Fruit fly (Drosophila melanogaster) whole organism, adult: ENCODE data around the gene Usp1.

Source experiments
- CG11617 ChIP-seq: fragments of 200-800 bp; sonication (Bioruptor generic); optimal IDR thresholded peaks from 2 replicates; lab custom pipeline; 2017; ENCODE audit warnings: mild to moderate bottlenecking, missing biosample characterization, missing genetic modification reagents, missing genetic modification characterization
- CG12768 ChIP-seq: fragments of 200-800 bp; sonication (Bioruptor generic); optimal IDR thresholded peaks from 2 replicates; lab custom pipeline; 2017; ENCODE audit warnings: missing biosample characterization, missing genetic modification characterization, mild to moderate bottlenecking, moderate library complexity, missing genetic modification reagents
- CG14711 ChIP-seq: fragments of 200-800 bp; sonication (Bioruptor generic); optimal IDR thresholded peaks from 2 replicates; lab custom pipeline; 2018; ENCODE audit warnings: missing biosample characterization, mild to moderate bottlenecking, missing genetic modification characterization, moderate library complexity
- CG1620 ChIP-seq: fragments of 200-800 bp; sonication (Bioruptor generic); optimal IDR thresholded peaks from 2 replicates; lab custom pipeline; 2016; ENCODE audit warnings: missing biosample characterization, missing genetic modification characterization
- CG33017 ChIP-seq: fragments of 200-800 bp; sonication (Bioruptor generic); optimal IDR thresholded peaks from 2 replicates; lab custom pipeline; 2018; ENCODE audit warnings: missing biosample characterization, mild to moderate bottlenecking, missing genetic modification characterization, moderate library complexity
- CG5204 ChIP-seq: fragments of 200-800 bp; sonication (Bioruptor generic); optimal IDR thresholded peaks from 2 replicates; lab custom pipeline; 2016; ENCODE audit warnings: missing biosample characterization, missing genetic modification characterization
- CG7045 ChIP-seq: fragments of 200-800 bp; sonication (Bioruptor generic); optimal IDR thresholded peaks from 2 replicates; lab custom pipeline; 2017; ENCODE audit warnings: missing biosample characterization, mild to moderate bottlenecking, missing genetic modification characterization
- CG7101 ChIP-seq: fragments of 200-800 bp; sonication (Bioruptor generic); optimal IDR thresholded peaks from 2 replicates; lab custom pipeline; 2018; ENCODE audit warnings: missing biosample characterization, mild to moderate bottlenecking, missing genetic modification characterization, moderate library complexity
- Clk ChIP-seq: fragments of 200-800 bp; sonication (Bioruptor generic); optimal IDR thresholded peaks from 2 replicates; lab custom pipeline; 2017; ENCODE audit warnings: missing biosample characterization, missing genetic modification characterization
- Crg-1 ChIP-seq: fragments of 200-800 bp; sonication (Bioruptor generic); optimal IDR thresholded peaks from 2 replicates; lab custom pipeline; 2016; ENCODE audit warnings: missing biosample characterization, missing genetic modification characterization
- Hr96 ChIP-seq: fragments of 200-800 bp; sonication (Bioruptor generic); optimal IDR thresholded peaks from 2 replicates; lab custom pipeline; 2016; ENCODE audit warnings: missing biosample characterization, missing genetic modification characterization
- Mnt ChIP-seq: fragments of 200-800 bp; sonication (Bioruptor generic); optimal IDR thresholded peaks from 2 replicates; lab custom pipeline; 2016; ENCODE audit warnings: missing biosample characterization, mild to moderate bottlenecking, missing genetic modification characterization
- bab1 ChIP-seq: fragments of 200-800 bp; sonication (Bioruptor generic); optimal IDR thresholded peaks from 3 replicates; lab custom pipeline; 2019; ENCODE audit warnings: missing biosample characterization, mild to moderate bottlenecking, missing genetic modification characterization, moderate library complexity
- cic ChIP-seq: fragments of 200-800 bp; sonication (Bioruptor generic); optimal IDR thresholded peaks from 2 replicates; lab custom pipeline; 2017; ENCODE audit warnings: missing biosample characterization, mild to moderate bottlenecking, missing genetic modification characterization, moderate library complexity
- cnc ChIP-seq, 2 experiments: fragments of >200 bp; optimal IDR thresholded peaks; 2 replicates each; lab custom pipeline; 2017
- kay ChIP-seq: fragments of 200-800 bp; sonication (Bioruptor generic); peaks from one replicate; lab custom pipeline; 2016; ENCODE audit warnings: missing biosample characterization, missing genetic modification characterization, borderline replicate concordance
- ovo ChIP-seq: fragments of 200-800 bp; sonication (Bioruptor generic); optimal IDR thresholded peaks from 2 replicates; lab custom pipeline; 2016; ENCODE audit warnings: missing biosample characterization, missing genetic modification characterization
- pad ChIP-seq: fragments of 200-800 bp; sonication (Bioruptor generic); optimal IDR thresholded peaks from 3 replicates; lab custom pipeline; 2017; ENCODE audit warnings: missing biosample characterization, missing genetic modification characterization, mild to moderate bottlenecking, moderate library complexity, missing genetic modification reagents
- tj ChIP-seq: fragments of 200-800 bp; sonication (Bioruptor generic); optimal IDR thresholded peaks from 3 replicates; lab custom pipeline; 2017; ENCODE audit warnings: missing biosample characterization, mild to moderate bottlenecking, missing genetic modification characterization, moderate library complexity
- toe ChIP-seq: fragments of 200-800 bp; sonication (Bioruptor generic); optimal IDR thresholded peaks from 2 replicates; lab custom pipeline; 2016; ENCODE audit warnings: missing biosample characterization, missing genetic modification characterization

Gene Usp1

dm6 chr3R:29257890-29258691 lies 29.1 kb downstream of the Usp1 start:
- peak; percentile 69 for TF ChIP-seq pad
- no peak for TF ChIP-seq CG11617 (GFP tag; lab: Kevin White, UChicago)

dm6 chr3R:29259466-29260132 lies 30.6 kb downstream of the Usp1 start:
- no peak for TF ChIP-seq CG14711 (tag; lab: Kevin White, UChicago)
- no peak for TF ChIP-seq Crg-1 (GFP tag; lab: Kevin White, UChicago)
- no peak for TF ChIP-seq Hr96 (GFP tag; lab: Kevin White, UChicago)
- TF ChIP-seq cic (GFP tag; lab: Kevin White, UChicago): no peak
- TF ChIP-seq bab1 (GFP tag; lab: Kevin White, UChicago): no peak
- no peak for TF ChIP-seq kay (GFP tag; lab: Kevin White, UChicago)
- TF ChIP-seq CG5204 (GFP tag; lab: Kevin White, UChicago): no peak
- no peak for TF ChIP-seq CG11617 (GFP tag; lab: Kevin White, UChicago)
- TF ChIP-seq CG7101 (tag; lab: Kevin White, UChicago): no peak
- no peak for TF ChIP-seq pad
- no peak for TF ChIP-seq CG1620 (GFP tag; lab: Kevin White, UChicago)
- TF ChIP-seq tj (GFP tag; lab: Kevin White, UChicago): no peak
- no peak for TF ChIP-seq CG33017 (tag; lab: Kevin White, UChicago)
- no peak for TF ChIP-seq ovo
- no peak for TF ChIP-seq Clk (GFP tag; lab: Kevin White, UChicago)
- TF ChIP-seq Mnt (GFP tag; lab: Kevin White, UChicago): no peak
- TF ChIP-seq CG12768 (GFP tag; lab: Kevin White, UChicago): no peak
- TF ChIP-seq cnc (optimal IDR thresholded peaks at IDR 0.05; lab: Kevin White, UChicago): no peak
- no peak for TF ChIP-seq CG7045 (GFP tag; lab: Kevin White, UChicago)

dm6 chr3R:29262481-29262880 lies 33.5 kb downstream of the Usp1 start:
- TF ChIP-seq cic (GFP tag; lab: Kevin White, UChicago) (no peak), toe (no peak), kay (GFP tag; lab: Kevin White, UChicago) (no peak), cnc (optimal IDR thresholded peaks at IDR 0.05; lab: Kevin White, UChicago) (no peak), tj (GFP tag; lab: Kevin White, UChicago) (no peak), CG7045 (GFP tag; lab: Kevin White, UChicago) (no peak), Mnt (GFP tag; lab: Kevin White, UChicago) (no peak), bab1 (GFP tag; lab: Kevin White, UChicago) (no peak), CG1620 (GFP tag; lab: Kevin White, UChicago) (no peak), Crg-1 (GFP tag; lab: Kevin White, UChicago) (no peak), CG7101 (tag; lab: Kevin White, UChicago) (no peak)

- TF ChIP-seq ovo: no peak
- TF ChIP-seq cic (GFP tag; lab: Kevin White, UChicago): no peak
- no peak for TF ChIP-seq CG11617 (GFP tag; lab: Kevin White, UChicago)
- no peak for TF ChIP-seq kay (GFP tag; lab: Kevin White, UChicago)
- no peak for TF ChIP-seq Crg-1 (GFP tag; lab: Kevin White, UChicago)
- TF ChIP-seq tj (GFP tag; lab: Kevin White, UChicago): no peak
- TF ChIP-seq CG1620 (GFP tag; lab: Kevin White, UChicago): no peak
- no peak for TF ChIP-seq toe
- no peak for TF ChIP-seq CG7045 (GFP tag; lab: Kevin White, UChicago)
- TF ChIP-seq Mnt (GFP tag; lab: Kevin White, UChicago): no peak
- TF ChIP-seq pad: no peak
- TF ChIP-seq CG7101 (tag; lab: Kevin White, UChicago): no peak
- no peak for TF ChIP-seq CG14711 (tag; lab: Kevin White, UChicago)
- TF ChIP-seq cnc (optimal IDR thresholded peaks at IDR 0.05; lab: Kevin White, UChicago): no peak
- TF ChIP-seq CG12768 (GFP tag; lab: Kevin White, UChicago): no peak
Measured at dm6 chr3R:29263264-29263663, 34.3 kb downstream of the Usp1 start.

dm6 chr3R:29265075-29265474 lies 36.1 kb downstream of the Usp1 start:
- no peak for TF ChIP-seq CG7045 (GFP tag; lab: Kevin White, UChicago)
- no peak for TF ChIP-seq toe
- TF ChIP-seq kay (GFP tag; lab: Kevin White, UChicago): no peak
- TF ChIP-seq CG12768 (GFP tag; lab: Kevin White, UChicago): no peak
- no peak for TF ChIP-seq CG11617 (GFP tag; lab: Kevin White, UChicago)
- no peak for TF ChIP-seq ovo
- no peak for TF ChIP-seq CG1620 (GFP tag; lab: Kevin White, UChicago)
- no peak for TF ChIP-seq Clk (GFP tag; lab: Kevin White, UChicago)
- TF ChIP-seq CG5204 (GFP tag; lab: Kevin White, UChicago): no peak
- TF ChIP-seq pad: no peak
- TF ChIP-seq cic (GFP tag; lab: Kevin White, UChicago): no peak
- no peak for TF ChIP-seq bab1 (GFP tag; lab: Kevin White, UChicago)
- TF ChIP-seq cnc (optimal IDR thresholded peaks at IDR 0.05; lab: Kevin White, UChicago): no peak
- TF ChIP-seq Crg-1 (GFP tag; lab: Kevin White, UChicago): no peak
- TF ChIP-seq CG7101 (tag; lab: Kevin White, UChicago): no peak
- TF ChIP-seq CG14711 (tag; lab: Kevin White, UChicago): no peak
- no peak for TF ChIP-seq Hr96 (GFP tag; lab: Kevin White, UChicago)
- TF ChIP-seq Mnt (GFP tag; lab: Kevin White, UChicago): no peak
